Worm (Caenorhabditis elegans): ENCODE measurements around the gene vglu-2.
A peak's percentile ranks its signal among the peaks of the same experiment; 100 is the strongest.

vglu-2 gene

DNA sequence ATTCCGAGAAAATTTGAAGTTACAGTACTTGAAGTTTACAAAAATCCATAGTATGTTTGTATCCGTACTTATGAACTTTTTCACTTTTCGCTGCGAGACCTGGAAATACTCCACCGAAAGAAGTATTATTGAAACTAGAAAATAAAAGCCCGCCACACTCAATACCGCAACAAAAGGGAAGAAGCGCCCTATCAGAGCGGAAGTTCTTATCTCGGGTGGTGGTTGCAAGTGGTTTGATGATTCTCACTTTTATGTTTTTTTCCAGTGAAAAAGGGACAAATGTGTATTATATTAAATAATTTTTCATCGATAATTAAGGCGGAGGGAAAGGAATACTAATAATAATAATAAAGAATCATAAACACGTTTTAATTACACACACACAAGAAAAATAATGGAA lies 19.3 kb downstream of the vglu-2 start:
- TF ChIP-seq nhr-77 (tag; optimal IDR thresholded peaks at IDR 0.05) (peak; percentile 7), nhr-42 (GFP tag; IDR thresholded peaks at IDR 0.05) (no peak), nhr-28 (tag; optimal IDR thresholded peaks at IDR 0.05) (peak; percentile 21), dmd-8 (GFP tag; IDR thresholded peaks at IDR 0.05) (no peak), pqm-1 (tag; optimal IDR thresholded peaks at IDR 0.05) (peak; percentile 73), arid-1 (GFP tag; conservative IDR thresholded peaks at IDR 0.05) (no peak), mdl-1 (tag; optimal IDR thresholded peaks at IDR 0.05) (no peak), D1046.2 (GFP tag; IDR thresholded peaks at IDR 0.05) (no peak), dve-1 (tag; optimal IDR thresholded peaks at IDR 0.05; ENCODE audit: insufficient read depth) (peak; percentile 1), daf-16 (GFP tag; optimal IDR thresholded peaks at IDR 0.05) (no peak), daf-16 (tag; optimal IDR thresholded peaks at IDR 0.05) (no peak), F10B5.3 (tag; optimal IDR thresholded peaks at IDR 0.05) (no peak), php-3 (GFP tag; IDR thresholded peaks at IDR 0.05) (no peak)

- TF ChIP-seq ceh-32 (tag; optimal IDR thresholded peaks at IDR 0.05; ENCODE audit: poor library complexity) (no peak), lin-38 (GFP tag; IDR thresholded peaks at IDR 0.05) (no peak), nhr-6 (tag; optimal IDR thresholded peaks at IDR 0.05) (no peak), ctbp-1 (GFP tag; IDR thresholded peaks at IDR 0.05) (no peak), mxl-2 (GFP tag; conservative IDR thresholded peaks at IDR 0.05) (no peak), lin-15B (tag; optimal IDR thresholded peaks at IDR 0.05) (no peak), nhr-77 (tag; optimal IDR thresholded peaks at IDR 0.05) (no peak), tra-1 (GFP tag; IDR thresholded peaks at IDR 0.05) (no peak)
Measured at ce11 chrIII:10318062-10318609, 23.2 kb downstream of the vglu-2 start, which contains the start of the genes unc-50 and ostf-4. unc-50 (minus strand) TSS chrIII:10318162. ostf-4 (minus strand) TSS chrIII:10318559.

DNA sequence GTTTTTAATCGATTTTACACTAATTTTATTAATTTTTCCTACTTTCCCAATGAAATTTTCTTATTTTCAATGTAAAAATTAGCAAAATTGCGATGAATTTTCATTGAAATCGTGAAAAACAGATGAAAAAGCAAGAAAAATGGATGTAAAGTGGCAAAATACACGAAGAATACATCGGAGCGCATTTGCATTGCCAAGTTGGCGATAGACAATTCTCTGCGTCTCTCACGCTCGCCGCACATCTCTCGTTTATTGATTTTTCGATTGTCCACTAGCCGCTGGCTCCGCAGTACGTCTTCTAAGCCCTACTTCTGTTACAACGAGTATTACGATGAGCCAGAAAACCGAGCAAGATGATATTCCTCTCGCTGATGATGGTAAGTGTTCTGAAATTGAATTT lies 23.8 kb downstream of the vglu-2 start, which contains the start of gene unc-69:
Gene unc-69, plus strand, starts transcription at position 185 of the 400 bp plus-strand sequence.
- TF ChIP-seq zip-11 (GFP tag; IDR thresholded peaks at IDR 0.05) (no peak), dmd-6 (GFP tag; IDR thresholded peaks at IDR 0.05) (no peak), hlh-30 (tag; optimal IDR thresholded peaks at IDR 0.05; ENCODE audit: insufficient read depth) (peak; percentile 61), ceh-28 (tag; optimal IDR thresholded peaks at IDR 0.05) (peak; percentile 69), lsy-2 (tag; optimal IDR thresholded peaks at IDR 0.05) (peak in 1 of 2 experiments; percentile 79), pha-4 (GFP tag; IDR thresholded peaks at IDR 0.05) (no peak), pha-4 (tag; optimal IDR thresholded peaks at IDR 0.05) (peak; percentile 7), rbr-2 (tag; optimal IDR thresholded peaks at IDR 0.05) (peak; percentile 60), hlh-11 (tag; optimal IDR thresholded peaks at IDR 0.05) (peak; percentile 12), lin-38 (GFP tag; IDR thresholded peaks at IDR 0.05) (peak; percentile 93), dpl-1 (GFP tag; optimal IDR thresholded peaks at IDR 0.05) (peak; percentile 45), lin-39 (tag; optimal IDR thresholded peaks at IDR 0.05) (no peak), hif-1 (tag; optimal IDR thresholded peaks at IDR 0.05) (peak in 1 of 2 experiments; percentile 44), hmg-1.1 (GFP tag; IDR thresholded peaks at IDR 0.05) (peak; percentile 70), nhr-48 (tag; optimal IDR thresholded peaks at IDR 0.05) (no peak), daf-16 (GFP tag; optimal IDR thresholded peaks at IDR 0.05) (no peak), daf-16 (tag; optimal IDR thresholded peaks at IDR 0.05) (peak; percentile 40), lin-13 (GFP tag; optimal IDR thresholded peaks at IDR 0.05) (peak; percentile 45), mep-1 (tag; optimal IDR thresholded peaks at IDR 0.05) (peak; percentile 29), mes-2 (tag; optimal IDR thresholded peaks at IDR 0.05; ENCODE audit: poor library complexity, severe bottlenecking) (peak; percentile 71), spr-3 (GFP tag; optimal IDR thresholded peaks at IDR 0.05) (no peak), nhr-28 (tag; optimal IDR thresholded peaks at IDR 0.05) (peak; percentile 18), lim-7 (GFP tag; IDR thresholded peaks at IDR 0.05) (no peak), F37D6.2 (tag; optimal IDR thresholded peaks at IDR 0.05) (peak; percentile 26)

Measured in whole organism, L4 larva.